Worm (Caenorhabditis elegans) whole organism, L4 larva: ENCODE results near the gene R09D1.13.
A peak's percentile ranks its signal among the peaks of the same experiment; 100 is the strongest.

Experiments
- F44E2.7 ChIP-seq: fragments of 200-800 bp; sonication (Bioruptor generic); IDR thresholded peaks from 2 replicates; pipeline ENCODE4 v2.1.2; 2022; ENCODE audit warnings: missing genetic modification characterization, missing compliant biosample characterization
- F49E8.2 ChIP-seq: sonication (generic microtip); optimal IDR thresholded peaks from 2 replicates; lab custom pipeline; 2016; ENCODE audit warnings: missing compliant biosample characterization, mild to moderate bottlenecking, missing genetic modification characterization, borderline replicate concordance
- Y75B8A.6 ChIP-seq: fragments of 200-800 bp; sonication (Bioruptor generic); IDR thresholded peaks from 2 replicates; pipeline ENCODE4 v1.3.6; 2022; ENCODE audit warnings: missing genetic modification reagents, missing genetic modification characterization, missing compliant biosample characterization
- ZK546.5 ChIP-seq, 2 experiments: sonication (generic microtip); optimal IDR thresholded peaks; 2 replicates each; lab custom pipeline; 2017; ENCODE audit warnings: missing biosample characterization in 2 of 2, missing genetic modification characterization in 2 of 2
- aha-1 ChIP-seq: fragments of 150-350 bp; peaks from one replicate; lab custom pipeline; 2014; ENCODE audit warnings: missing biosample characterization, missing genetic modification characterization
- ama-1 ChIP-seq: fragments of 150-350 bp; optimal IDR thresholded peaks from 2 replicates; lab custom pipeline; 2014; ENCODE audit warnings: inconsistent platforms, mixed read lengths
- attf-4 ChIP-seq: sonication (generic microtip); optimal IDR thresholded peaks from 3 replicates; lab custom pipeline; 2017; ENCODE audit warnings: missing biosample characterization, missing genetic modification characterization
- ceh-20 ChIP-seq: fragments of 200-800 bp; sonication (Bioruptor generic); IDR thresholded peaks from 2 replicates; pipeline ENCODE4 v1.3.6; 2022; ENCODE audit warnings: missing genetic modification reagents, missing genetic modification characterization, missing compliant biosample characterization
- ceh-44 ChIP-seq: fragments of 200-800 bp; sonication (Bioruptor generic); IDR thresholded peaks from 2 replicates; pipeline ENCODE4 v1.3.6; 2022; ENCODE audit warnings: missing genetic modification reagents, missing genetic modification characterization, missing compliant biosample characterization
- ceh-82 ChIP-seq: sonication (generic microtip); optimal IDR thresholded peaks from 2 replicates; lab custom pipeline; 2017; ENCODE audit warnings: missing biosample characterization, missing genetic modification characterization
- dmd-6 ChIP-seq: fragments of 200-800 bp; sonication (Bioruptor generic); IDR thresholded peaks from 2 replicates; pipeline ENCODE4 v1.3.6; 2022; ENCODE audit warnings: missing genetic modification reagents, missing genetic modification characterization, missing compliant biosample characterization
- dmd-9 ChIP-seq: fragments of 200-800 bp; sonication (Bioruptor generic); IDR thresholded peaks from 2 replicates; pipeline ENCODE4 v1.3.6; 2022; ENCODE audit warnings: missing genetic modification reagents, missing genetic modification characterization, missing compliant biosample characterization
- duxl-1 ChIP-seq: sonication (generic microtip); optimal IDR thresholded peaks from 2 replicates; lab custom pipeline; 2016; ENCODE audit warnings: mild to moderate bottlenecking, missing genetic modification characterization, moderate library complexity, missing compliant biosample characterization; ENCODE audit not compliant: poor library complexity
- dve-1 ChIP-seq: sonication (generic microtip); optimal IDR thresholded peaks from 2 replicates; lab custom pipeline; 2017; ENCODE audit warnings: antibody characterized with exemption, mild to moderate bottlenecking, missing genetic modification characterization, missing compliant biosample characterization; ENCODE audit not compliant: insufficient read depth
- fkh-10 ChIP-seq: fragments of 150-350 bp; optimal IDR thresholded peaks from 2 replicates; lab custom pipeline; 2014; ENCODE audit warnings: missing biosample characterization, missing genetic modification reagents, missing genetic modification characterization
- fos-1 ChIP-seq: fragments of 150-350 bp; optimal IDR thresholded peaks from 2 replicates; lab custom pipeline; 2014; ENCODE audit warnings: missing biosample characterization, missing genetic modification characterization
- hlh-11 ChIP-seq: fragments of 200-800 bp; sonication (Bioruptor generic); optimal IDR thresholded peaks from 2 replicates; lab custom pipeline; 2018; ENCODE audit warnings: mild to moderate bottlenecking, missing genetic modification characterization, missing compliant biosample characterization
- jun-1 ChIP-seq: fragments of 150-350 bp; optimal IDR thresholded peaks from 2 replicates; lab custom pipeline; 2014; ENCODE audit warnings: missing biosample characterization, missing genetic modification reagents, missing genetic modification characterization
- lim-7 ChIP-seq: fragments of 200-800 bp; sonication (Bioruptor generic); IDR thresholded peaks from 2 replicates; pipeline ENCODE4 v1.3.6; 2022; ENCODE audit warnings: missing genetic modification characterization, missing compliant biosample characterization
- lin-1 ChIP-seq: fragments of 200-800 bp; sonication (Bioruptor generic); IDR thresholded peaks from 2 replicates; pipeline ENCODE4 v1.3.6; 2022; ENCODE audit warnings: missing genetic modification reagents, missing genetic modification characterization, missing compliant biosample characterization
- lin-38 ChIP-seq: fragments of 200-800 bp; sonication (Bioruptor generic); IDR thresholded peaks from 2 replicates; pipeline ENCODE4 v1.3.6; 2022; ENCODE audit warnings: missing genetic modification reagents, missing genetic modification characterization, missing compliant biosample characterization
- lin-39 ChIP-seq: fragments of 150-350 bp; optimal IDR thresholded peaks from 2 replicates; lab custom pipeline; 2014; ENCODE audit warnings: missing biosample characterization, missing genetic modification reagents, missing genetic modification characterization
- lsy-2 ChIP-seq, 2 experiments: fragments of 150-350 bp in 1 of 2; sonication (generic microtip) in 1 of 2; optimal IDR thresholded peaks; 2 replicates each; lab custom pipeline; 2014 to 2017; ENCODE audit warnings: missing biosample characterization in 2 of 2, missing genetic modification characterization in 2 of 2
- madf-5 ChIP-seq, 2 experiments: fragments of 200-800 bp; sonication (Bioruptor generic); IDR thresholded peaks; 2 replicates each; pipeline ENCODE4 v1.3.6; 2022; ENCODE audit warnings: missing compliant biosample characterization in 2 of 2, missing genetic modification characterization in 2 of 2
- mep-1 ChIP-seq: fragments of 150-350 bp; sonication (generic microtip); optimal IDR thresholded peaks from 3 replicates; lab custom pipeline; 2014; ENCODE audit warnings: missing biosample characterization, missing genetic modification characterization
- mxl-3 ChIP-seq: fragments of 200-800 bp; sonication (Bioruptor generic); optimal IDR thresholded peaks from 2 replicates; lab custom pipeline; 2018; ENCODE audit warnings: mild to moderate bottlenecking, missing genetic modification characterization, missing compliant biosample characterization
- nhr-102 ChIP-seq: sonication (generic microtip); optimal IDR thresholded peaks from 2 replicates; lab custom pipeline; 2016; ENCODE audit warnings: mild to moderate bottlenecking, missing genetic modification characterization, moderate library complexity, missing compliant biosample characterization
- nhr-111 ChIP-seq: fragments of 200-800 bp; sonication (Bioruptor generic); optimal IDR thresholded peaks from 2 replicates; lab custom pipeline; 2018; ENCODE audit warnings: mild to moderate bottlenecking, missing genetic modification characterization, missing compliant biosample characterization
- nhr-48 ChIP-seq: sonication (generic microtip); optimal IDR thresholded peaks from 2 replicates; lab custom pipeline; 2016; ENCODE audit warnings: mild to moderate bottlenecking, missing genetic modification characterization, missing compliant biosample characterization
- nhr-76 ChIP-seq: fragments of 150-350 bp; optimal IDR thresholded peaks from 2 replicates; lab custom pipeline; 2014; ENCODE audit warnings: missing biosample characterization, missing genetic modification characterization
- pha-4 ChIP-seq, 2 experiments: fragments of 150-350 bp in 1 of 2; fragments of 200-800 bp in 1 of 2; sonication (Bioruptor generic) in 1 of 2; IDR thresholded peaks in 1 of 2; optimal IDR thresholded peaks in 1 of 2; 2 replicates each; pipeline versions ENCODE4 v1.3.6 to Lab custom; 2014 to 2022; ENCODE audit warnings: missing genetic modification characterization in 2 of 2, missing genetic modification reagents in 2 of 2, missing biosample characterization in 1 of 2, missing compliant biosample characterization in 1 of 2
- php-3 ChIP-seq: fragments of 200-800 bp; sonication (Bioruptor generic); IDR thresholded peaks from 2 replicates; pipeline ENCODE4 v1.3.6; 2022; ENCODE audit warnings: missing genetic modification reagents, missing genetic modification characterization, missing compliant biosample characterization
- rbr-2 ChIP-seq: sonication (generic microtip); optimal IDR thresholded peaks from 2 replicates; lab custom pipeline; 2016; ENCODE audit warnings: missing genotype, missing genetic modification characterization, missing compliant biosample characterization
- set-16 ChIP-seq: fragments of 200-800 bp; sonication (Bioruptor generic); IDR thresholded peaks from 2 replicates; pipeline ENCODE4 v1.3.6; 2022; ENCODE audit warnings: missing genetic modification reagents, missing genetic modification characterization, missing compliant biosample characterization
- spr-1 ChIP-seq: sonication (generic microtip); optimal IDR thresholded peaks from 2 replicates; lab custom pipeline; 2016; ENCODE audit warnings: mild to moderate bottlenecking, missing genetic modification characterization, missing compliant biosample characterization
- unc-130 ChIP-seq: sonication (generic microtip); optimal IDR thresholded peaks from 2 replicates; lab custom pipeline; 2016; ENCODE audit warnings: missing genetic modification reagents, missing genetic modification characterization, missing compliant biosample characterization
- unc-62 ChIP-seq, 3 experiments: fragments of 150-350 bp in 1 of 3; sonication (generic microtip); optimal IDR thresholded peaks in 2 of 3; peaks in 1 of 3; 1 replicate in 1 of 3; 2 replicates in 2 of 3; lab custom pipeline; 2014 to 2017; ENCODE audit warnings: missing biosample characterization in 3 of 3, missing genetic modification characterization in 3 of 3, missing genetic modification reagents in 3 of 3, missing genotype in 1 of 3
- zag-1 ChIP-seq: fragments of 150-350 bp; optimal IDR thresholded peaks from 2 replicates; lab custom pipeline; 2014; ENCODE audit warnings: missing biosample characterization, missing genetic modification characterization
- zip-11 ChIP-seq: fragments of 200-800 bp; sonication (Bioruptor generic); IDR thresholded peaks from 2 replicates; pipeline ENCODE4 v1.3.6; 2022; ENCODE audit warnings: missing genetic modification characterization, missing compliant biosample characterization
- ztf-11 ChIP-seq: fragments of 150-350 bp; optimal IDR thresholded peaks from 2 replicates; lab custom pipeline; 2014; ENCODE audit warnings: missing biosample characterization, missing genetic modification characterization

The R09D1.13 gene

DNA sequence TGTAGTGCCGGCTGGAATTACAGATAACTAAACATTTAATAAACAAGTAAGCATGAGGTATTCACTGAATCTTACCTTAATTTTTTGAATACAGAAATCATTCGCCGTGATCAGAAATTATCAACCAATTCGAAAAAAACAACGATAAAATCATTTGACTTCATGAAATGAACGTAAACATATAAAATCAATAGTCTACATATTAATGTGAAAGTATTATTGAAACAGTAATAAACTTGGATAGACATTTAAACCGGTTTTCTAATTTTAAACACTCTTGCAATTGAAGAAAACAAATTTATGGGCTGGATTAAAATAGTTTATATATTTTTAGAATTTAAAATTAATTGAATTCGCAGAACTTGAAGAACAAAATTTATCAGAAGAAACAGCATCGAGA lies 3.4 kb downstream of the R09D1.13 start, which contains the start of gene chil-16:
TSS of gene chil-16 (minus strand) at position 101 of the 400 bp plus-strand sequence.
- TF ChIP-seq zip-11 (no peak), zag-1 (tag; lab: Kevin White, UChicago) (no peak), lin-39 (tag; lab: Kevin White, UChicago) (no peak), nhr-76 (tag; lab: Kevin White, UChicago) (no peak), fkh-10 (GFP tag; lab: Kevin White, UChicago) (no peak), lin-1 (GFP tag; lab: Robert Waterston, UW) (no peak)
- TF ChIP-seq, all 104 proteins: peak for 0

DNA sequence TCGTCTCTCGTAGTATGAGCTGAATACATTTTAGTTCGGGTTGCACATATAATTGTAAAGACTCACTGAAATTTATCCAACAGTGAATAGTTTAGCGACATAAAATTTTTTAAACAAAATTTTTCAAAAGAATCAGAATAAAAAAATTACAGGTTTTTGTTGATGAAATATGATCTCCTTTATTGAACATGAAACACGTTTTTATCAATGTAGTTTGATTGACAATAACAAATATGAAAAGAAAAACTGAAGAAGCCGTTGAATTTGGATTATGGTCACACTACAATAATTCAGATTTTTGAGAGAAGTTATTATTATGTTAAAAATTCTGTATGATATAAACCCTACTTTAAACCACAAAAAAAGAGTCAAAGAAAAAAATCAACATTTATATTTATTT lies 5.2 kb downstream of the R09D1.13 start, which contains the start of gene chil-17:
TSS of gene chil-17 (minus strand) at position 101 of the 400 bp plus-strand sequence.
- no peak for TF ChIP-seq ceh-82
- TF ChIP-seq zag-1 (tag; lab: Kevin White, UChicago) = no peak
- TF ChIP-seq mxl-3 (GFP tag; lab: Kevin White, UChicago) = no peak
- TF ChIP-seq ceh-20 (GFP tag; lab: Robert Waterston, UW) = no peak
- TF ChIP-seq spr-1 (tag; lab: Kevin White, UChicago) = no peak
- TF ChIP-seq dmd-6 (GFP tag; lab: Robert Waterston, UW) = no peak
- TF ChIP-seq lim-7 = no peak
- TF ChIP-seq lin-38 (GFP tag; lab: Robert Waterston, UW) = no peak
- TF ChIP-seq F49E8.2 (tag; lab: Kevin White, UChicago) = no peak
- no peak for TF ChIP-seq jun-1
- TF ChIP-seq php-3 (GFP tag; lab: Robert Waterston, UW) = no peak
- TF ChIP-seq Y75B8A.6 (GFP tag; lab: Robert Waterston, UW) = no peak
- no peak for TF ChIP-seq mep-1
- no peak for TF ChIP-seq nhr-111 (GFP tag; lab: Kevin White, UChicago)
- TF ChIP-seq nhr-102 (tag; lab: Kevin White, UChicago) = no peak
- no peak for TF ChIP-seq F44E2.7 (GFP tag; lab: Robert Waterston, UW)
- TF ChIP-seq nhr-48 (tag; lab: Kevin White, UChicago) = no peak
- no peak for TF ChIP-seq fos-1
- no peak for TF ChIP-seq set-16

DNA sequence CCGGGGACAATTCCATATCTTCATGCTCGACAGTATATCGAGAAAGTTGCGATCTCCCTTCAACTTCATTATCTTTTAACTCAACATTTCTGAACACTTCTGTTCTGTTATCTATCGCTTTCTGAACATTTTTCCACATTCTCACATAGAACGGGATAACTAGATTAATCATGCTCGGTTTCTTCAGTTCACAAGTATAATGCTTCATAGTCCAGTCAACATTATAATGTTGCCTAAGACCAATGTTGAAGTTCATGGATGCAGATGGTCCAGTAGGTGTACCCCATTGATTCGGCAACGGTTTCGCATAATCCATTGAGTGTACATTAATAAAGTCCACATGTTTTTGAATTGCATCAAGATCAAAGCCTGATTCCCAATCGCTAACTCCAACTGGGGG lies 6.4 kb downstream of the R09D1.13 start:
- TF ChIP-seq lin-38 (GFP tag; lab: Robert Waterston, UW) (no peak), attf-4 (tag; lab: Kevin White, UChicago) (no peak), dmd-9 (no peak), unc-62 (GFP tag; optimal IDR thresholded peaks at IDR 0.05 in 1 of 2; lab: Kevin White, UChicago) (peak in 1 of 2 experiments; percentile 91), unc-62 (tag; optimal IDR thresholded peaks at IDR 0.05; lab: Kevin White, UChicago) (no peak), aha-1 (tag; lab: Kevin White, UChicago) (peak; percentile 3)

DNA sequence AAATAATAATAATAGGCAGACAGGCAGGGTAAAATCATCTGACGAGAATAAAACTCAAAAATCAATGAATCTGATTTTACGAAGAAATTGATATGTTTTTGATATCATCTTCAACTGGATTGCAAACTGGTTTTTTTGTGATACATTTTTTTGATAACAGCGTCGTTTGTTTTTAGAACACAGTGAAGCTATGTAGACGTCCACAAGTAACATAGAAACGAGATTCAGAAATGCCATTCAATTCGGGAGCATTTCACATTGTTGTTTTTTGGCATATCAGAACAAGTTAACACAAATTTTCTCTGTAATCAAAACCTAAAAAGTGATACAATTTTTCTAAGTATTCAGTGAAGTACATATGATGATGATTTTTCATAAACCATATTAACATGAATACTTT lies 7.0 kb downstream of the R09D1.13 start, which contains the start of gene chil-13:
TSS of gene chil-13 (minus strand) at position 101 of the 400 bp plus-strand sequence.
- TF ChIP-seq rbr-2 (tag; lab: Kevin White, UChicago) = no peak
- TF ChIP-seq ceh-44 (GFP tag; lab: Robert Waterston, UW) = no peak
- no peak for TF ChIP-seq dve-1
- TF ChIP-seq ztf-11 (tag; lab: Kevin White, UChicago) = no peak
- no peak for TF ChIP-seq ama-1 (lab: Kevin White, UChicago)
- TF ChIP-seq hlh-11 = no peak

DNA sequence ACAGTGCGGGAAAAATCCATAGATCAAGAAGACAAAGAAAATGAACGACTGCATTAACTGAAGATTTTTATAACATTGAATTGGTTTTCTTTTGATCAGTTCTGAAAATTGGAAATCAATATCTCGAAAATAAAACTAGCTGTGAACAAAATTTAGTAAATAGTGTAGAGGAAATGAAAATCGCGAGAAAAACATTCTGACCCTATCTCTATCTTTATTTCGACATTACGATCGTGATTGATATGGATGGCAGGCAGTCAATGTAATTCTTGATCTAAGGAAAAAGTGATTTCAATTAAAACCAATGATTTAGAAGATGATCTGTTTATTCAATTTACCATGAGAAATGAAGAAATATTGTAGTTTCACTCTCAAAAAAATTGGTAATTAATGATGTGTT lies 9.3 kb downstream of the R09D1.13 start, which contains the start of gene kin-16:
TSS of gene kin-16 (minus strand) at position 101 of the 400 bp plus-strand sequence.
- TF ChIP-seq dmd-9 = no peak
- no peak for TF ChIP-seq lin-1 (GFP tag; lab: Robert Waterston, UW)
- no peak for TF ChIP-seq lsy-2 (tag; optimal IDR thresholded peaks at IDR 0.05; lab: Kevin White, UChicago)
- TF ChIP-seq ZK546.5 (tag; optimal IDR thresholded peaks at IDR 0.05; lab: Kevin White, UChicago) = no peak
- TF ChIP-seq pha-4 (GFP tag; IDR thresholded peaks at IDR 0.05; lab: Robert Waterston, UW) = no peak
- no peak for TF ChIP-seq pha-4 (tag; optimal IDR thresholded peaks at IDR 0.05; lab: Kevin White, UChicago)
- no peak for TF ChIP-seq attf-4 (tag; lab: Kevin White, UChicago)
- TF ChIP-seq duxl-1 (tag; lab: Kevin White, UChicago) = no peak
- no peak for TF ChIP-seq madf-5 (GFP tag; IDR thresholded peaks at IDR 0.05; lab: Robert Waterston, UW)
- no peak for TF ChIP-seq unc-130 (GFP tag; lab: Kevin White, UChicago)
